Worm (Caenorhabditis elegans) whole organism, young adult: ENCODE data around the gene coa-7.

Experiments used
- B0019.2 ChIP-seq: fragments of 200-800 bp; sonication (Bioruptor generic); conservative IDR thresholded peaks from 2 replicates; pipeline ENCODE4 v1.3.6; 2022; ENCODE audit warnings: missing genetic modification reagents, missing genetic modification characterization, missing compliant biosample characterization
- D2030.7 ChIP-seq: fragments of 200-800 bp; sonication (Bioruptor generic); IDR thresholded peaks from 2 replicates; pipeline ENCODE4 v1.3.6; 2022; ENCODE audit warnings: missing genetic modification reagents, missing genetic modification characterization, missing compliant biosample characterization
- F10E7.11 ChIP-seq: sonication (generic microtip); optimal IDR thresholded peaks from 2 replicates; lab custom pipeline; 2017; ENCODE audit warnings: mild to moderate bottlenecking, missing genetic modification characterization, moderate library complexity, missing compliant biosample characterization
- F33H1.4 ChIP-seq: fragments of 200-800 bp; sonication (Bioruptor generic); IDR thresholded peaks from 2 replicates; pipeline ENCODE4 v1.3.6; 2022; ENCODE audit warnings: missing genetic modification reagents, missing genetic modification characterization, missing compliant biosample characterization
- F37B4.10 ChIP-seq: fragments of 200-800 bp; sonication (Bioruptor generic); IDR thresholded peaks from 2 replicates; pipeline ENCODE4 v1.3.6; 2022; ENCODE audit warnings: missing genetic modification characterization, missing compliant biosample characterization
- F39B2.1 ChIP-seq: fragments of 200-800 bp; sonication (Bioruptor generic); IDR thresholded peaks from 2 replicates; pipeline ENCODE4 v1.3.6; 2022; ENCODE audit warnings: missing genetic modification reagents, missing genetic modification characterization, missing compliant biosample characterization
- F57A8.1 ChIP-seq: fragments of 200-800 bp; sonication (Bioruptor generic); optimal IDR thresholded peaks from 2 replicates; lab custom pipeline; 2018; ENCODE audit warnings: mild to moderate bottlenecking, missing genetic modification characterization, moderate library complexity, missing compliant biosample characterization
- F57C9.4 ChIP-seq: sonication (generic microtip); optimal IDR thresholded peaks from 2 replicates; lab custom pipeline; 2017; ENCODE audit warnings: mild to moderate bottlenecking, missing genetic modification characterization, missing compliant biosample characterization
- Y53F4B.3 ChIP-seq: fragments of 200-800 bp; sonication (Bioruptor generic); IDR thresholded peaks from 2 replicates; pipeline ENCODE4 v1.3.6; 2022; ENCODE audit warnings: missing genetic modification reagents, missing genetic modification characterization, missing compliant biosample characterization
- Y56A3A.18 ChIP-seq: fragments of 200-800 bp; sonication (Bioruptor generic); IDR thresholded peaks from 2 replicates; pipeline ENCODE4 v1.3.6; 2022; ENCODE audit warnings: missing genetic modification reagents, missing genetic modification characterization, missing compliant biosample characterization
- ama-1 ChIP-seq, 3 experiments: fragments of 150-350 bp in 1 of 3; sonication (generic microtip) in 2 of 3; optimal IDR thresholded peaks; 2 replicates each; lab custom pipeline; 2014 to 2018; ENCODE audit warnings: missing biosample characterization in 2 of 3, missing genetic modification characterization in 2 of 3, missing genetic modification reagents in 2 of 3
- aptf-3 ChIP-seq: fragments of 200-800 bp; sonication (Bioruptor generic); IDR thresholded peaks from 2 replicates; pipeline ENCODE4 v1.3.6; 2022; ENCODE audit warnings: missing genetic modification characterization, missing compliant biosample characterization
- atf-7 ChIP-seq: sonication (generic microtip); optimal IDR thresholded peaks from 2 replicates; lab custom pipeline; 2017; ENCODE audit warnings: mild to moderate bottlenecking, missing genetic modification characterization, missing compliant biosample characterization
- attf-5 ChIP-seq: fragments of 200-800 bp; sonication (Bioruptor generic); optimal IDR thresholded peaks from 2 replicates; lab custom pipeline; 2018; ENCODE audit warnings: mild to moderate bottlenecking, missing genetic modification characterization, missing compliant biosample characterization
- cebp-1 ChIP-seq, 2 experiments: fragments of 200-800 bp in 1 of 2; sonication (Bioruptor generic) in 1 of 2; sonication (generic microtip) in 1 of 2; IDR thresholded peaks in 1 of 2; optimal IDR thresholded peaks in 1 of 2; 2 replicates each; pipeline versions ENCODE4 v1.3.6 to Lab custom; 2017 to 2022; ENCODE audit warnings: missing compliant biosample characterization in 2 of 2, missing genetic modification characterization in 2 of 2, mild to moderate bottlenecking in 1 of 2, missing genetic modification reagents in 1 of 2, moderate library complexity in 1 of 2
- ceh-27 ChIP-seq: fragments of 200-800 bp; sonication (Bioruptor generic); optimal IDR thresholded peaks from 2 replicates; lab custom pipeline; 2018; ENCODE audit warnings: mild to moderate bottlenecking, missing genetic modification characterization, moderate library complexity, missing compliant biosample characterization
- dox-1 ChIP-seq: fragments of 200-800 bp; sonication (Bioruptor generic); IDR thresholded peaks from 2 replicates; pipeline ENCODE4 v1.3.6; 2022; ENCODE audit warnings: missing genetic modification reagents, missing genetic modification characterization, missing compliant biosample characterization
- egl-18 ChIP-seq: fragments of 200-800 bp; sonication (Bioruptor generic); IDR thresholded peaks from 2 replicates; pipeline ENCODE4 v1.3.6; 2022; ENCODE audit warnings: missing genetic modification reagents, missing genetic modification characterization, missing compliant biosample characterization
- egl-44 ChIP-seq: fragments of 200-800 bp; sonication (Bioruptor generic); IDR thresholded peaks from 2 replicates; pipeline ENCODE4 v1.3.6; 2022; ENCODE audit warnings: missing genetic modification reagents, missing genetic modification characterization, missing compliant biosample characterization
- ekl-4 ChIP-seq: fragments of 200-800 bp; sonication (Bioruptor generic); IDR thresholded peaks from 2 replicates; pipeline ENCODE4 v1.3.6; 2022; ENCODE audit warnings: missing genetic modification reagents, missing genetic modification characterization, missing compliant biosample characterization
- ets-4 ChIP-seq: fragments of 200-800 bp; sonication (Bioruptor generic); optimal IDR thresholded peaks from 2 replicates; lab custom pipeline; 2018; ENCODE audit warnings: mild to moderate bottlenecking, missing genetic modification characterization, missing compliant biosample characterization
- fkh-3 ChIP-seq: sonication (generic microtip); optimal IDR thresholded peaks from 2 replicates; lab custom pipeline; 2016; ENCODE audit warnings: mild to moderate bottlenecking, missing genetic modification characterization, missing compliant biosample characterization
- gei-17 ChIP-seq: fragments of 200-800 bp; sonication (Bioruptor generic); optimal IDR thresholded peaks from 2 replicates; lab custom pipeline; 2018; ENCODE audit warnings: mild to moderate bottlenecking, missing genetic modification characterization, missing compliant biosample characterization
- him-1 ChIP-seq: sonication (generic microtip); optimal IDR thresholded peaks from 2 replicates; lab custom pipeline; 2016; ENCODE audit warnings: missing genotype, missing genetic modification reagents, missing genetic modification characterization, missing compliant biosample characterization
- hmg-1.2 ChIP-seq: fragments of 200-800 bp; sonication (Bioruptor generic); IDR thresholded peaks from 2 replicates; pipeline ENCODE4 v1.3.6; 2022; ENCODE audit warnings: missing genetic modification reagents, missing genetic modification characterization, missing compliant biosample characterization
- hrde-1 ChIP-seq: sonication (generic microtip); optimal IDR thresholded peaks from 2 replicates; lab custom pipeline; 2016; ENCODE audit warnings: missing genetic modification characterization, mild to moderate bottlenecking, missing compliant biosample characterization, moderate library complexity, missing genotype, missing genetic modification reagents, borderline replicate concordance
- lag-1 ChIP-seq: fragments of 200-800 bp; sonication (Bioruptor generic); IDR thresholded peaks from 2 replicates; pipeline ENCODE4 v1.3.6; 2022; ENCODE audit warnings: missing genetic modification reagents, missing genetic modification characterization, missing compliant biosample characterization
- let-607 ChIP-seq, 2 experiments: fragments of 200-800 bp in 1 of 2; sonication (Bioruptor generic) in 1 of 2; sonication (generic microtip) in 1 of 2; optimal IDR thresholded peaks; 2 replicates each; lab custom pipeline; 2016 to 2018; ENCODE audit warnings: mild to moderate bottlenecking in 2 of 2, missing compliant biosample characterization in 2 of 2, missing genetic modification characterization in 2 of 2, moderate library complexity in 2 of 2, missing genotype in 1 of 2
- lin-40 ChIP-seq: sonication (generic microtip); optimal IDR thresholded peaks from 2 replicates; lab custom pipeline; 2016; ENCODE audit warnings: missing genetic modification characterization, mild to moderate bottlenecking, missing compliant biosample characterization, missing genotype, missing genetic modification reagents
- lir-1 ChIP-seq: fragments of 200-800 bp; sonication (Bioruptor generic); conservative IDR thresholded peaks from 2 replicates; pipeline ENCODE4 v1.3.6; 2022; ENCODE audit warnings: missing genetic modification reagents, missing genetic modification characterization, missing compliant biosample characterization
- lsl-1 ChIP-seq: fragments of 200-800 bp; sonication (Bioruptor generic); optimal IDR thresholded peaks from 2 replicates; lab custom pipeline; 2018; ENCODE audit warnings: mild to moderate bottlenecking, missing genetic modification characterization, moderate library complexity, missing compliant biosample characterization
- madf-3 ChIP-seq: fragments of 200-800 bp; sonication (Bioruptor generic); IDR thresholded peaks from 2 replicates; pipeline ENCODE4 v1.3.6; 2022; ENCODE audit warnings: missing genetic modification reagents, missing genetic modification characterization, missing compliant biosample characterization
- mcd-1 ChIP-seq: fragments of 200-800 bp; sonication (Bioruptor generic); IDR thresholded peaks from 2 replicates; pipeline ENCODE4 v1.3.6; 2022; ENCODE audit warnings: missing genetic modification reagents, missing genetic modification characterization, missing compliant biosample characterization
- mes-4 ChIP-seq: sonication (generic microtip); optimal IDR thresholded peaks from 2 replicates; lab custom pipeline; 2016; ENCODE audit warnings: missing genotype, missing genetic modification characterization, missing compliant biosample characterization
- mxl-1 ChIP-seq: sonication (generic microtip); optimal IDR thresholded peaks from 2 replicates; lab custom pipeline; 2016; ENCODE audit warnings: missing genetic modification characterization, missing compliant biosample characterization
- nfyb-1 ChIP-seq: fragments of 200-800 bp; sonication (Bioruptor generic); IDR thresholded peaks from 2 replicates; pipeline ENCODE4 v1.3.6; 2022; ENCODE audit warnings: missing genetic modification reagents, missing genetic modification characterization, missing compliant biosample characterization
- nhr-179 ChIP-seq: sonication (generic microtip); optimal IDR thresholded peaks from 2 replicates; lab custom pipeline; 2016; ENCODE audit warnings: mild to moderate bottlenecking, missing genetic modification characterization, missing compliant biosample characterization
- nhr-90 ChIP-seq: sonication (generic microtip); optimal IDR thresholded peaks from 2 replicates; lab custom pipeline; 2016; ENCODE audit warnings: missing genotype, mild to moderate bottlenecking, missing genetic modification characterization, missing compliant biosample characterization
- rec-8 ChIP-seq, 2 experiments: sonication (generic microtip); optimal IDR thresholded peaks; 2 replicates each; lab custom pipeline; 2016; ENCODE audit warnings: mild to moderate bottlenecking in 2 of 2, missing genetic modification characterization in 2 of 2, missing genetic modification reagents in 2 of 2, missing genotype in 2 of 2, missing biosample characterization in 1 of 2, missing compliant biosample characterization in 1 of 2, moderate library complexity in 1 of 2
- snpc-1.3 ChIP-seq: sonication (generic microtip); optimal IDR thresholded peaks from 2 replicates; lab custom pipeline; 2017; ENCODE audit warnings: missing genetic modification characterization, mild to moderate bottlenecking, missing compliant biosample characterization, antibody characterized with exemption, moderate library complexity, missing genotype, missing genetic modification reagents; ENCODE audit not compliant: insufficient read depth
- somi-1 ChIP-seq: fragments of 200-800 bp; sonication (Bioruptor generic); optimal IDR thresholded peaks from 2 replicates; lab custom pipeline; 2018; ENCODE audit warnings: mild to moderate bottlenecking, missing genetic modification characterization, missing compliant biosample characterization
- ztf-18 ChIP-seq: sonication (generic microtip); optimal IDR thresholded peaks from 2 replicates; lab custom pipeline; 2016; ENCODE audit warnings: missing genotype, mild to moderate bottlenecking, missing genetic modification characterization, missing compliant biosample characterization
- ztf-28 ChIP-seq: fragments of 200-800 bp; sonication (Bioruptor generic); IDR thresholded peaks from 2 replicates; pipeline ENCODE4 v1.3.6; 2022; ENCODE audit warnings: missing genetic modification reagents, missing genetic modification characterization, missing compliant biosample characterization
- ztf-3 ChIP-seq: fragments of 200-800 bp; sonication (Bioruptor generic); optimal IDR thresholded peaks from 2 replicates; lab custom pipeline; 2018; ENCODE audit warnings: mild to moderate bottlenecking, missing genetic modification characterization, missing compliant biosample characterization
- ztf-6 ChIP-seq: fragments of 200-800 bp; sonication (Bioruptor generic); IDR thresholded peaks from 2 replicates; pipeline ENCODE4 v1.3.6; 2022; ENCODE audit warnings: missing genetic modification reagents, missing genetic modification characterization, missing compliant biosample characterization

The coa-7 gene

ce11 chrII:11636617-11637016 is 14.3 kb downstream of the coa-7 start (continued):
- no peak for TF ChIP-seq snpc-1.3
- 0 out of 2 replicates have a peak, but pooled peaks have one; percentile 50 for TF ChIP-seq nfyb-1 (GFP tag; lab: Robert Waterston, UW)
- no peak for TF ChIP-seq ztf-3
- peak; percentile 47 for TF ChIP-seq ama-1 (optimal IDR thresholded peaks at IDR 0.05; lab: Kevin White, UChicago)
- TF ChIP-seq ama-1 (GFP tag; optimal IDR thresholded peaks at IDR 0.05; lab: Kevin White, UChicago), result no peak
- TF ChIP-seq nhr-179 (tag; lab: Kevin White, UChicago), result no peak
- TF ChIP-seq Y56A3A.18, result no peak

ce11 chrII:11635745-11636161 is 15.2 kb downstream of the coa-7 start:
- TF ChIP-seq F39B2.1 (GFP tag; lab: Robert Waterston, UW) (no peak), gei-17 (GFP tag; lab: Kevin White, UChicago) (peak; percentile 44), nhr-90 (tag; lab: Kevin White, UChicago) (no peak), snpc-1.3 (no peak), ztf-6 (GFP tag; lab: Robert Waterston, UW) (no peak), mxl-1 (tag; lab: Kevin White, UChicago) (no peak), Y56A3A.18 (0 out of 2 replicates have a peak, but pooled peaks have one; percentile 6), dox-1 (GFP tag; lab: Robert Waterston, UW) (no peak), lir-1 (GFP tag; lab: Robert Waterston, UW) (no peak), egl-18 (GFP tag; lab: Robert Waterston, UW) (no peak), egl-44 (GFP tag; lab: Robert Waterston, UW) (no peak), somi-1 (GFP tag; lab: Kevin White, UChicago) (peak; percentile 77), ceh-27 (GFP tag; lab: Kevin White, UChicago) (peak; percentile 67), F37B4.10 (no peak), F57C9.4 (tag; lab: Kevin White, UChicago) (no peak), hmg-1.2 (GFP tag; lab: Robert Waterston, UW) (peak; percentile 58), F33H1.4 (GFP tag; lab: Robert Waterston, UW) (no peak), fkh-3 (tag; lab: Kevin White, UChicago) (no peak), B0019.2 (GFP tag; lab: Robert Waterston, UW) (no peak), lsl-1 (GFP tag; lab: Kevin White, UChicago) (no peak), ets-4 (peak; percentile 7), F57A8.1 (GFP tag; lab: Kevin White, UChicago) (no peak), him-1 (tag; lab: Kevin White, UChicago) (no peak), lag-1 (GFP tag; lab: Robert Waterston, UW) (no peak), lin-40 (tag; lab: Kevin White, UChicago) (peak; percentile 78), D2030.7 (GFP tag; lab: Robert Waterston, UW) (no peak), aptf-3 (GFP tag; lab: Robert Waterston, UW) (no peak), let-607 (tag; optimal IDR thresholded peaks at IDR 0.05; lab: Kevin White, UChicago) (peak in 1 of 2 experiments; percentile 76), Y53F4B.3 (no peak), ztf-18 (tag; lab: Kevin White, UChicago) (no peak), atf-7 (peak; percentile 58), cebp-1 (GFP tag; IDR thresholded peaks at IDR 0.05; lab: Robert Waterston, UW) (no peak), cebp-1 (tag; optimal IDR thresholded peaks at IDR 0.05; lab: Kevin White, UChicago) (peak; percentile 31), ztf-28 (GFP tag; lab: Robert Waterston, UW) (no peak), mes-4 (tag; lab: Kevin White, UChicago) (no peak), mcd-1 (GFP tag; lab: Robert Waterston, UW) (peak; percentile 49; the same call in 1 of the 2 replicates), madf-3 (GFP tag; lab: Robert Waterston, UW) (no peak), attf-5 (GFP tag; lab: Kevin White, UChicago) (peak; percentile 16), F10E7.11 (tag; lab: Kevin White, UChicago) (no peak), rec-8 (tag; optimal IDR thresholded peaks at IDR 0.05; lab: Kevin White, UChicago) (no peak), ztf-3 (no peak), hrde-1 (tag; lab: Kevin White, UChicago) (no peak), ekl-4 (peak; percentile 64; the same call in 1 of the 2 replicates)
